Fruit fly (Drosophila melanogaster): ENCODE measurements around the gene CG4565.

CG4565 gene

DNA sequence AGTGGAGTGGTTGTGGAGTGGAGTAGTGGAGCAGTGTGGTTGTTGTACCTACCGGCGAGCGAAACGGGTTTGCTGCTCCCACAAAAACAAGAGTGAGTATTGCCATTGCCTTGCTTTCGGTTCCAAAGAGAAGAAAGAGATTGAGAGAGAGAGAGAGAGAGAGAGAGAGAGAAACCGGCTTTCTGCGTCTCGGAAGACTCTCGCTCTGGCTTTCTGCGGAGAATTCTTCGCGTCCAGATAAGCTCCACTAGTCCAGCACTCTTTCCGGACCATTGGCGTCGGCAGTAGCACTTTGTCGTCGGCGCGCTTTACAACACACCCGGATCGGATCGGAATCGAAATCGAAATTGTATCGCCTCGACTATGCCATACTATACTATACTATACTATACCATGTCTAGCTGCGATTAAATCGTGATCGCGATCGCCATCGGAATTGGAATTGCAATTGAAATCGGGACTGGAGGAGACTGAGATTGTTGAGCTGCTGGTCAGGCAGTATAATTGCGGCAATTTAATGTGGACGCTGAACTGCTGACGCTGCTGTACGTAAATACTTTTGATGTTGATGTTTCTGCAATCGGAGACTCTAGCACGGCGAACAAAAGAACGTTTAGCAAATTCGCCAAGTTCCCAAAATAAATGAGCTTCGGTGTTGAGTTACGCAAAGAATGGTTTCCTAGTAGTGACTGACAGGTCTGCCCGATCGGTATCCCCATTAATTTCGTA, 25.6 kb upstream of the CG4565 start, which contains the start of gene Cad86C (continued):
- TF ChIP-seq H2.0 (GFP tag; IDR thresholded peaks at IDR 0.05) (no peak), run (tag; optimal IDR thresholded peaks at IDR 0.05) (no peak), tll (GFP tag; optimal IDR thresholded peaks at IDR 0.05) (no peak), tna (GFP tag; IDR thresholded peaks at IDR 0.05; ENCODE audit: partially characterized antibody) (peak; percentile 72), ftz-f1 (GFP tag; optimal IDR thresholded peaks at IDR 0.05) (no peak), E2f1 (GFP tag; IDR thresholded peaks at IDR 0.05) (no peak), maf-S (GFP tag; optimal IDR thresholded peaks at IDR 0.05) (no peak), CG42726 (GFP tag; IDR thresholded peaks at IDR 0.05; ENCODE audit: partially characterized antibody) (no peak), salm (tag; optimal IDR thresholded peaks at IDR 0.05) (no peak), Dp (GFP tag; optimal IDR thresholded peaks at IDR 0.05) (no peak), CG17328 (GFP tag; IDR thresholded peaks at IDR 0.05) (no peak), Atf3 (GFP tag; optimal IDR thresholded peaks at IDR 0.05) (no peak), Dfd (GFP tag; optimal IDR thresholded peaks at IDR 0.05) (no peak), en (GFP tag; optimal IDR thresholded peaks at IDR 0.05) (no peak), gcm (GFP tag; optimal IDR thresholded peaks at IDR 0.05) (no peak), CG13296 (GFP tag; optimal IDR thresholded peaks at IDR 0.05) (no peak), CG34376 (GFP tag; optimal IDR thresholded peaks at IDR 0.05) (peak; percentile 19), crc (GFP tag; optimal IDR thresholded peaks at IDR 0.05) (no peak), sqz (GFP tag; optimal IDR thresholded peaks at IDR 0.05) (no peak), bigmax (GFP tag; optimal IDR thresholded peaks at IDR 0.05) (no peak), Pdp1 (GFP tag; optimal IDR thresholded peaks at IDR 0.05) (no peak), Sox100B (GFP tag; optimal IDR thresholded peaks at IDR 0.05) (no peak), CG18011 (GFP tag; optimal IDR thresholded peaks at IDR 0.05) (no peak), eve (GFP tag; optimal IDR thresholded peaks at IDR 0.05) (no peak), so (GFP tag; IDR thresholded peaks at IDR 0.05) (peak; percentile 21; the same call in 1 of the 3 replicates), nmo (GFP tag; optimal IDR thresholded peaks at IDR 0.05) (no peak), CG4820 (GFP tag; optimal IDR thresholded peaks at IDR 0.05) (no peak), fd96Cb (tag; optimal IDR thresholded peaks at IDR 0.05) (no peak), gsb-n (tag; optimal IDR thresholded peaks at IDR 0.05) (no peak), croc (GFP tag; conservative IDR thresholded peaks at IDR 0.05) (no peak), CG3847 (GFP tag; IDR thresholded peaks at IDR 0.05) (no peak), btn (GFP tag; optimal IDR thresholded peaks at IDR 0.05) (no peak), NK7.1 (GFP tag; optimal IDR thresholded peaks at IDR 0.05) (no peak), CG14710 (tag; optimal IDR thresholded peaks at IDR 0.05) (no peak), B-H2 (GFP tag; optimal IDR thresholded peaks at IDR 0.05) (no peak), Mad (GFP tag; optimal IDR thresholded peaks at IDR 0.05) (no peak), gro (GFP tag; optimal IDR thresholded peaks at IDR 0.05) (no peak), Dll (GFP tag; IDR thresholded peaks at IDR 0.05; ENCODE audit: partially characterized antibody) (peak; percentile 58; the same call in 2 of the 4 replicates), GATAe (GFP tag; conservative IDR thresholded peaks at IDR 0.05) (no peak), CG31365 (tag; optimal IDR thresholded peaks at IDR 0.05) (no peak), her (GFP tag; optimal IDR thresholded peaks at IDR 0.05) (no peak), z (GFP tag; IDR thresholded peaks at IDR 0.05) (peak; percentile 86), CG33557 (GFP tag; optimal IDR thresholded peaks at IDR 0.05) (no peak), grau (tag; optimal IDR thresholded peaks at IDR 0.05) (no peak), pzg (GFP tag; optimal IDR thresholded peaks at IDR 0.05) (no peak), shn (GFP tag; optimal IDR thresholded peaks at IDR 0.05) (no peak), CG10366 (GFP tag; IDR thresholded peaks at IDR 0.05) (no peak), disco-r (GFP tag; optimal IDR thresholded peaks at IDR 0.05) (no peak), Camta (GFP tag; optimal IDR thresholded peaks at IDR 0.05) (no peak), Dref (GFP tag; IDR thresholded peaks at IDR 0.05) (no peak)

Measured in whole organism, embryonic.